Worm (Caenorhabditis elegans): Measurements from ENCODE around the gene T06D4.1.

Gene T06D4.1

ce11 chrII:3381510-3381909 lies at the start of gene T06D4.1:
T06D4.1 (plus strand) TSS chrII:3381830.
- TF ChIP-seq klf-2 (GFP tag; conservative IDR thresholded peaks at IDR 0.05) (no peak), ztf-29 (GFP tag; IDR thresholded peaks at IDR 0.05) (no peak), flt-1 (GFP tag; IDR thresholded peaks at IDR 0.05) (no peak), med-1 (GFP tag; optimal IDR thresholded peaks at IDR 0.05; ENCODE audit: insufficient read depth) (no peak), ref-1 (GFP tag; conservative IDR thresholded peaks at IDR 0.05) (no peak), ztf-23 (GFP tag; IDR thresholded peaks at IDR 0.05) (no peak), cog-1 (tag; optimal IDR thresholded peaks at IDR 0.05) (no peak), tab-1 (GFP tag; IDR thresholded peaks at IDR 0.05) (no peak), T22C8.4 (GFP tag; IDR thresholded peaks at IDR 0.05) (no peak)

- TF ChIP-seq T22C8.4 (GFP tag; IDR thresholded peaks at IDR 0.05) (no peak), cog-1 (tag; optimal IDR thresholded peaks at IDR 0.05) (no peak), klf-2 (GFP tag; conservative IDR thresholded peaks at IDR 0.05) (no peak), ztf-29 (GFP tag; IDR thresholded peaks at IDR 0.05) (no peak), tab-1 (GFP tag; IDR thresholded peaks at IDR 0.05) (no peak), ztf-23 (GFP tag; IDR thresholded peaks at IDR 0.05) (no peak), med-1 (GFP tag; optimal IDR thresholded peaks at IDR 0.05; ENCODE audit: insufficient read depth) (no peak), flt-1 (GFP tag; IDR thresholded peaks at IDR 0.05) (no peak), ref-1 (GFP tag; conservative IDR thresholded peaks at IDR 0.05) (no peak)
Observed at ce11 chrII:3332039-3332438, 49.6 kb upstream of the T06D4.1 start, which contains the start of gene irld-27. irld-27 (plus strand) TSS chrII:3332339.

- TF ChIP-seq ztf-23 (GFP tag; IDR thresholded peaks at IDR 0.05) (no peak), med-1 (GFP tag; optimal IDR thresholded peaks at IDR 0.05; ENCODE audit: insufficient read depth) (no peak), T22C8.4 (GFP tag; IDR thresholded peaks at IDR 0.05) (no peak), ref-1 (GFP tag; conservative IDR thresholded peaks at IDR 0.05) (no peak), tab-1 (GFP tag; IDR thresholded peaks at IDR 0.05) (no peak), klf-2 (GFP tag; conservative IDR thresholded peaks at IDR 0.05) (no peak)
Observed at ce11 chrII:3337039-3337438, 44.6 kb upstream of the T06D4.1 start, which contains the start of gene F14D2.19. F14D2.19 (minus strand) TSS chrII:3337139.

- TF ChIP-seq klf-2 (GFP tag; conservative IDR thresholded peaks at IDR 0.05) (no peak), ref-1 (GFP tag; conservative IDR thresholded peaks at IDR 0.05) (no peak), T22C8.4 (GFP tag; IDR thresholded peaks at IDR 0.05) (no peak), cog-1 (tag; optimal IDR thresholded peaks at IDR 0.05) (no peak), ztf-29 (GFP tag; IDR thresholded peaks at IDR 0.05) (no peak), tab-1 (GFP tag; IDR thresholded peaks at IDR 0.05) (no peak)
Observed at ce11 chrII:3338556-3338955, 43.1 kb upstream of the T06D4.1 start, which contains the start of gene F14D2.7. F14D2.7 (minus strand) TSS chrII:3338656.

- TF ChIP-seq T22C8.4 (GFP tag; IDR thresholded peaks at IDR 0.05) (peak; percentile 14; the same call in 1 of the 2 replicates), cog-1 (tag; optimal IDR thresholded peaks at IDR 0.05) (no peak)
Observed at ce11 chrII:3340251-3340650, 41.4 kb upstream of the T06D4.1 start, which contains the start of gene F14D2.5. F14D2.5 (plus strand) TSS chrII:3340551.

- TF ChIP-seq klf-2 (GFP tag; conservative IDR thresholded peaks at IDR 0.05) = no peak
- TF ChIP-seq cog-1 (tag; optimal IDR thresholded peaks at IDR 0.05) = no peak
- TF ChIP-seq ztf-29 (GFP tag; IDR thresholded peaks at IDR 0.05) = no peak
Observed at ce11 chrII:3340818-3341217, 40.8 kb upstream of the T06D4.1 start.

- TF ChIP-seq med-1 (GFP tag; optimal IDR thresholded peaks at IDR 0.05; ENCODE audit: insufficient read depth) (no peak), klf-2 (GFP tag; conservative IDR thresholded peaks at IDR 0.05) (no peak), ref-1 (GFP tag; conservative IDR thresholded peaks at IDR 0.05) (no peak), flt-1 (GFP tag; IDR thresholded peaks at IDR 0.05) (no peak), ztf-23 (GFP tag; IDR thresholded peaks at IDR 0.05) (no peak), tab-1 (GFP tag; IDR thresholded peaks at IDR 0.05) (no peak)
Observed at ce11 chrII:3341989-3342388, 39.6 kb upstream of the T06D4.1 start, which contains the start of gene F14D2.11. F14D2.11 (minus strand) TSS chrII:3342089.

- TF ChIP-seq flt-1 (GFP tag; IDR thresholded peaks at IDR 0.05) (no peak), med-1 (GFP tag; optimal IDR thresholded peaks at IDR 0.05; ENCODE audit: insufficient read depth) (no peak), tab-1 (GFP tag; IDR thresholded peaks at IDR 0.05) (no peak), cog-1 (tag; optimal IDR thresholded peaks at IDR 0.05) (no peak), T22C8.4 (GFP tag; IDR thresholded peaks at IDR 0.05) (0 out of 2 replicates have a peak, but pooled peaks have one; percentile 34), ztf-29 (GFP tag; IDR thresholded peaks at IDR 0.05) (no peak)
Observed at ce11 chrII:3343714-3344113, 37.9 kb upstream of the T06D4.1 start, which contains the start of gene F14D2.15. F14D2.15 (minus strand) TSS chrII:3343814.

- no peak for TF ChIP-seq cog-1 (tag; optimal IDR thresholded peaks at IDR 0.05)
- TF ChIP-seq klf-2 (GFP tag; conservative IDR thresholded peaks at IDR 0.05) = no peak
- TF ChIP-seq ztf-23 (GFP tag; IDR thresholded peaks at IDR 0.05) = no peak
- no peak for TF ChIP-seq flt-1 (GFP tag; IDR thresholded peaks at IDR 0.05)
- TF ChIP-seq ztf-29 (GFP tag; IDR thresholded peaks at IDR 0.05) = no peak
- TF ChIP-seq med-1 (GFP tag; optimal IDR thresholded peaks at IDR 0.05; ENCODE audit: insufficient read depth) = no peak
- no peak for TF ChIP-seq T22C8.4 (GFP tag; IDR thresholded peaks at IDR 0.05)
- TF ChIP-seq tab-1 (GFP tag; IDR thresholded peaks at IDR 0.05) = no peak
- TF ChIP-seq ref-1 (GFP tag; conservative IDR thresholded peaks at IDR 0.05) = no peak
Observed at ce11 chrII:3344917-3345316, 36.7 kb upstream of the T06D4.1 start, which contains the start of gene bath-28. bath-28 (minus strand) TSS chrII:3344967.

ce11 chrII:3346328-3346780 lies 35.3 kb upstream of the T06D4.1 start, which contains the start of gene bath-30:
bath-30 (minus strand) TSS chrII:3346378.
- TF ChIP-seq cog-1 (tag; optimal IDR thresholded peaks at IDR 0.05) (no peak), flt-1 (GFP tag; IDR thresholded peaks at IDR 0.05) (no peak), ztf-23 (GFP tag; IDR thresholded peaks at IDR 0.05) (no peak), tab-1 (GFP tag; IDR thresholded peaks at IDR 0.05) (no peak), klf-2 (GFP tag; conservative IDR thresholded peaks at IDR 0.05) (no peak), med-1 (GFP tag; optimal IDR thresholded peaks at IDR 0.05; ENCODE audit: insufficient read depth) (no peak), ref-1 (GFP tag; conservative IDR thresholded peaks at IDR 0.05) (no peak), ztf-29 (GFP tag; IDR thresholded peaks at IDR 0.05) (no peak), T22C8.4 (GFP tag; IDR thresholded peaks at IDR 0.05) (no peak)
